Worm (Caenorhabditis elegans) whole organism, L1 larva: Measurements from ENCODE around the gene srx-7.

Source experiments
- C34B4.2 ChIP-seq: sonication (generic microtip); optimal IDR thresholded peaks from 2 replicates; lab custom pipeline; 2017; ENCODE audit warnings: mild to moderate bottlenecking, missing genetic modification characterization, missing compliant biosample characterization
- Y116A8C.19 ChIP-seq: sonication (generic microtip); optimal IDR thresholded peaks from 2 replicates; lab custom pipeline; 2016; ENCODE audit warnings: missing compliant biosample characterization, missing genetic modification characterization, borderline replicate concordance
- jun-1 ChIP-seq: fragments of 150-350 bp; optimal IDR thresholded peaks from 2 replicates; lab custom pipeline; 2014; ENCODE audit warnings: missing biosample characterization, missing genetic modification reagents, missing genetic modification characterization
- lin-15B ChIP-seq: fragments of 150-350 bp; sonication (generic microtip); optimal IDR thresholded peaks from 3 replicates; lab custom pipeline; 2014; ENCODE audit warnings: missing biosample characterization, missing genetic modification characterization
- lsy-2 ChIP-seq, 2 experiments: fragments of 150-350 bp; optimal IDR thresholded peaks; 2 replicates each; lab custom pipeline; 2014; ENCODE audit warnings: missing biosample characterization in 2 of 2, missing genetic modification characterization in 2 of 2
- unc-62 ChIP-seq: fragments of 150-350 bp; optimal IDR thresholded peaks from 2 replicates; lab custom pipeline; 2014; ENCODE audit warnings: missing biosample characterization, missing genetic modification reagents, missing genetic modification characterization

ce11 chrV:512420-512819, 47.6 kb upstream of the srx-7 start, which contains the start of gene srh-37:
- TF ChIP-seq C34B4.2 (tag; lab: Kevin White, UChicago) (no peak), unc-62 (GFP tag; lab: Kevin White, UChicago) (no peak), Y116A8C.19 (tag; lab: Kevin White, UChicago) (no peak), lsy-2 (tag; optimal IDR thresholded peaks at IDR 0.05; lab: Kevin White, UChicago) (no peak), jun-1 (tag; lab: Kevin White, UChicago) (no peak), lin-15B (tag; lab: Kevin White, UChicago) (no peak)
